Worm (Caenorhabditis elegans): Measurements from ENCODE around the gene fat-1.

The fat-1 gene

ce11 chrIV:13299648-13300047 is 15.8 kb upstream of the fat-1 start:
- TF ChIP-seq zag-1 (tag; optimal IDR thresholded peaks at IDR 0.05): no peak
- no peak for TF ChIP-seq sdz-12 (GFP tag; optimal IDR thresholded peaks at IDR 0.05)
- no peak for TF ChIP-seq mdt-29 (GFP tag; IDR thresholded peaks at IDR 0.05)
- TF ChIP-seq hlh-30 (tag; optimal IDR thresholded peaks at IDR 0.05; ENCODE audit: insufficient read depth): no peak
- no peak for TF ChIP-seq snpc-4 (tag; optimal IDR thresholded peaks at IDR 0.05)
- TF ChIP-seq attf-4 (tag; optimal IDR thresholded peaks at IDR 0.05): no peak
- peak; percentile 55 for TF ChIP-seq aha-1 (tag)
- TF ChIP-seq R02D3.7 (tag; optimal IDR thresholded peaks at IDR 0.05): no peak
- TF ChIP-seq hlh-11 (tag; optimal IDR thresholded peaks at IDR 0.05): no peak
- TF ChIP-seq T26A8.4 (GFP tag; IDR thresholded peaks at IDR 0.05): no peak
- no peak for TF ChIP-seq tag-97 (GFP tag; IDR thresholded peaks at IDR 0.05)
- no peak for TF ChIP-seq lin-39 (tag; optimal IDR thresholded peaks at IDR 0.05)
- no peak for TF ChIP-seq mdl-1 (tag; optimal IDR thresholded peaks at IDR 0.05)
- no peak for TF ChIP-seq ceh-20 (GFP tag; IDR thresholded peaks at IDR 0.05)
- TF ChIP-seq unc-62 (GFP tag; optimal IDR thresholded peaks at IDR 0.05 in 1 of 2): peak in 1 of 2 experiments; percentile 85
- TF ChIP-seq unc-62 (tag; optimal IDR thresholded peaks at IDR 0.05): no peak

ce11 chrIV:13300109-13300508 is 15.3 kb upstream of the fat-1 start, which contains the start of gene kdp-1:
TSS of gene kdp-1 (plus strand) at chrIV:13300188.
- TF ChIP-seq dmd-9 (GFP tag; IDR thresholded peaks at IDR 0.05) (0 out of 2 replicates have a peak, but pooled peaks have one; percentile 27), set-16 (GFP tag; IDR thresholded peaks at IDR 0.05) (peak; percentile 74), lim-7 (GFP tag; IDR thresholded peaks at IDR 0.05) (no peak), daf-16 (GFP tag; optimal IDR thresholded peaks at IDR 0.05) (no peak), daf-16 (tag; optimal IDR thresholded peaks at IDR 0.05) (no peak), nhr-28 (tag; optimal IDR thresholded peaks at IDR 0.05) (no peak), lin-13 (GFP tag; optimal IDR thresholded peaks at IDR 0.05) (no peak), ama-1 (optimal IDR thresholded peaks at IDR 0.05) (peak; percentile 69), F10B5.3 (tag; optimal IDR thresholded peaks at IDR 0.05) (no peak), dpl-1 (GFP tag; optimal IDR thresholded peaks at IDR 0.05) (no peak), zip-11 (GFP tag; IDR thresholded peaks at IDR 0.05) (no peak), pha-4 (GFP tag; IDR thresholded peaks at IDR 0.05) (peak; percentile 34; the same call in 1 of the 2 replicates), pha-4 (tag; optimal IDR thresholded peaks at IDR 0.05) (no peak), dve-1 (tag; optimal IDR thresholded peaks at IDR 0.05; ENCODE audit: insufficient read depth) (no peak), mdt-29 (GFP tag; IDR thresholded peaks at IDR 0.05) (0 out of 2 replicates have a peak, but pooled peaks have one; percentile 15), lin-38 (GFP tag; IDR thresholded peaks at IDR 0.05) (peak; percentile 58), hlh-11 (tag; optimal IDR thresholded peaks at IDR 0.05) (no peak)

DNA sequence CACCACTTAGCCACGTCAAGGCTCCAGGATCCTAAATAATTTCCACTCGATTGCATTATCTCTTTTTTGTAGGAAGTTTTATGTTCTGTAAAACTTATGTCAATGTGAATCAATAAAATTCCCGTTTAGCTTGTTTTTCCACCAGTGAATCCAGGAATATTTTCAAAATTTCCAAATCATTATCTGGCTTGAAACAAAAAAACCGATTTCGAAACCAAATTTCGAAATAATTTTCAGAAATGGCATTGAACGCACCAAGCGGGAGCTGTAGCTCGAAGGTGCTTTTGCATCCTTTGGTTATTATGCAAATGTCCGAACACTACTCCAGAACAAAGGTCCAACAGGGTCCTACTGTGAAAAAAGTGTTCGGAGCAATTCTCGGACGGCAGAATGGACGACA is 14.9 kb upstream of the fat-1 start, which contains the start of gene csn-6:
Gene csn-6 (plus strand): TSS at position 234 of the 400 bp plus-strand sequence.
- TF ChIP-seq mes-2 (tag; optimal IDR thresholded peaks at IDR 0.05; ENCODE audit: poor library complexity, severe bottlenecking) (peak; percentile 24), cey-2 (tag; optimal IDR thresholded peaks at IDR 0.05; ENCODE audit: borderline replicate concordance, insufficient read depth) (no peak), egl-27 (tag; optimal IDR thresholded peaks at IDR 0.05) (no peak), nhr-42 (GFP tag; IDR thresholded peaks at IDR 0.05) (no peak), ceh-20 (GFP tag; IDR thresholded peaks at IDR 0.05) (no peak), nhr-77 (tag; optimal IDR thresholded peaks at IDR 0.05) (no peak), snpc-4 (tag; optimal IDR thresholded peaks at IDR 0.05) (no peak), tag-97 (GFP tag; IDR thresholded peaks at IDR 0.05) (no peak), lin-38 (GFP tag; IDR thresholded peaks at IDR 0.05) (peak; percentile 49), nhr-76 (tag; optimal IDR thresholded peaks at IDR 0.05) (no peak), aha-1 (tag) (peak; percentile 73), ama-1 (optimal IDR thresholded peaks at IDR 0.05) (peak; percentile 51), aly-2 (tag; optimal IDR thresholded peaks at IDR 0.05) (no peak), duxl-1 (tag; optimal IDR thresholded peaks at IDR 0.05; ENCODE audit: poor library complexity) (no peak)
